Fruit fly (Drosophila melanogaster): Measurements from ENCODE around the gene step.

step gene

DNA sequence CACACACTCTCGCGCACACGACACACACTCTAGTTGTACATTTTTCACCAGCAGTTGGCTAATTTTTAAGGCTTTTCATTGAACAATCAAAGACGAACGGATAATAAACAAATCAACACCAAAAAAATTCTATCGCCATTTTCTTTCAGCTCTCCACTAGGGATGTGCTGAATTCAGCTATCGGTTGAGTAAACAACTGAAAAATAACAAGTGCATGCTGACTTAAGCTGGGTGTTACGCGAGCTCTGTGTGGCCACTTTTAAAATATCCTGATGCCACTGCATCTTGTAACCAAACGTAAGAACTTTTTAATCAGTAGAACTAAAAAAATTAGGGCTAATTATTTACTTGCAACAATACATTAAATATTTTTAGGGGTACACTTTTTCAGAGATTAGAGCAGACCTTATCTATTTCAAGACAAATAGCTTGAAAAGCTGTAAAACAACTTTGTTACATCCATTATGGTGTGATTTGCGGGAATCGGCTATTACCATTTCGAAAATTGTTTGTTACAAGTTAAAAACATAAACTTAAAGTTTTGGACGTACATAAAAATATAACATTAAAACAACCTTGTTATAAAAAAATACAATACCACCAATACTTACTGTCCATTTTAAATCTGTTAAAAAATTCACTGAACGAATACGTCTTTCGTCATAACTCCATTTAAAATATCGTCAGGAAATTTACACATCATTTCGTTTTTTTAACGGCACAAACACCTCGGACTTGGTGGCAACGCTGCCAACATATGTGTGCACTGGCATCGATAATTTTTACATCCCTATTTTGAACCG is at the start of gene step, which contains the start of gene CG1416 (continued):
- TF ChIP-seq pho (GFP tag; optimal IDR thresholded peaks at IDR 0.05) = peak; percentile 50
- no peak for TF ChIP-seq grn (GFP tag; optimal IDR thresholded peaks at IDR 0.05)
- no peak for TF ChIP-seq CG14965 (GFP tag; optimal IDR thresholded peaks at IDR 0.05; ENCODE audit: borderline replicate concordance)
- TF ChIP-seq CG6272 (GFP tag; IDR thresholded peaks at IDR 0.05) = no peak
- no peak for TF ChIP-seq CG18764 (GFP tag; optimal IDR thresholded peaks at IDR 0.05)
- no peak for TF ChIP-seq CG2875 (GFP tag; optimal IDR thresholded peaks at IDR 0.05)
- TF ChIP-seq Sry-δ (GFP tag; optimal IDR thresholded peaks at IDR 0.05) = peak; percentile 96
- TF ChIP-seq CG7357 (GFP tag; IDR thresholded peaks at IDR 0.05) = peak; percentile 98
- peak; percentile 63 for TF ChIP-seq unc-4 (GFP tag; IDR thresholded peaks at IDR 0.05; ENCODE audit: partially characterized antibody)
- peak; percentile 8 for TF ChIP-seq repo (GFP tag; optimal IDR thresholded peaks at IDR 0.05)
- no peak for TF ChIP-seq Trl (optimal IDR thresholded peaks at IDR 0.05)
- TF ChIP-seq Trl (GFP tag; optimal IDR thresholded peaks at IDR 0.05) = peak; percentile 71
- no peak for TF ChIP-seq Optix (GFP tag; IDR thresholded peaks at IDR 0.05)
- no peak for TF ChIP-seq CG7556 (GFP tag; optimal IDR thresholded peaks at IDR 0.05)
- peak; percentile 7 for TF ChIP-seq Sox100B (GFP tag; optimal IDR thresholded peaks at IDR 0.05)
- no peak for TF ChIP-seq so (GFP tag; IDR thresholded peaks at IDR 0.05)
- TF ChIP-seq Elba2 (GFP tag; optimal IDR thresholded peaks at IDR 0.05) = no peak
- peak; percentile 15 for TF ChIP-seq CG8388 (GFP tag; optimal IDR thresholded peaks at IDR 0.05)
- TF ChIP-seq nau (GFP tag; optimal IDR thresholded peaks at IDR 0.05) = no peak
- TF ChIP-seq Hr39 (optimal IDR thresholded peaks at IDR 0.05) = no peak
- TF ChIP-seq ems (GFP tag; optimal IDR thresholded peaks at IDR 0.05) = no peak
- TF ChIP-seq lov (optimal IDR thresholded peaks at IDR 0.05) = no peak
- TF ChIP-seq lov (GFP tag; IDR thresholded peaks at IDR 0.05) = no peak
- peak; percentile 1 for TF ChIP-seq CG17912 (GFP tag; optimal IDR thresholded peaks at IDR 0.05)
- 0 out of 2 replicates have a peak, but pooled peaks have one; percentile 29 for TF ChIP-seq ato (GFP tag; IDR thresholded peaks at IDR 0.05; ENCODE audit: partially characterized antibody)
- no peak for TF ChIP-seq Six4 (GFP tag; optimal IDR thresholded peaks at IDR 0.05)
- peak; percentile 46 for TF ChIP-seq slou (GFP tag; optimal IDR thresholded peaks at IDR 0.05)
- TF ChIP-seq TFAM (GFP tag; optimal IDR thresholded peaks at IDR 0.05) = no peak
- no peak for TF ChIP-seq tup (GFP tag; optimal IDR thresholded peaks at IDR 0.05)
- TF ChIP-seq Oli (tag; optimal IDR thresholded peaks at IDR 0.05) = peak; percentile 52
- no peak for TF ChIP-seq CG3726 (GFP tag; IDR thresholded peaks at IDR 0.05)
- TF ChIP-seq bigmax (GFP tag; optimal IDR thresholded peaks at IDR 0.05) = peak; percentile 35
- peak; percentile 39 for TF ChIP-seq Dad (GFP tag; optimal IDR thresholded peaks at IDR 0.05)
- no peak for TF ChIP-seq sens-2 (GFP tag; IDR thresholded peaks at IDR 0.05)
- TF ChIP-seq dysf (GFP tag; IDR thresholded peaks at IDR 0.05) = no peak; the same call in 2 of the 3 replicates
- TF ChIP-seq Deaf1 (tag; optimal IDR thresholded peaks at IDR 0.05) = no peak
- peak; percentile 84 for TF ChIP-seq slbo (GFP tag; IDR thresholded peaks at IDR 0.05)
- peak; percentile 25 for TF ChIP-seq az2 (GFP tag; optimal IDR thresholded peaks at IDR 0.05)
- TF ChIP-seq Blimp-1 (GFP tag; optimal IDR thresholded peaks at IDR 0.05) = no peak
- no peak for TF ChIP-seq cad (GFP tag; optimal IDR thresholded peaks at IDR 0.05)
- peak; percentile 48 for TF ChIP-seq CG17829 (tag; optimal IDR thresholded peaks at IDR 0.05)
- peak; percentile 7 for TF ChIP-seq CG13624 (GFP tag; optimal IDR thresholded peaks at IDR 0.05)
- no peak for TF ChIP-seq CG11456 (GFP tag; IDR thresholded peaks at IDR 0.05)
- no peak; the same call in 1 of the 2 replicates for TF ChIP-seq CG9215 (GFP tag; IDR thresholded peaks at IDR 0.05)
- TF ChIP-seq ham (GFP tag; IDR thresholded peaks at IDR 0.05) = no peak; the same call in 1 of the 2 replicates
- TF ChIP-seq pum (GFP tag; optimal IDR thresholded peaks at IDR 0.05) = peak; percentile 67
